Worm (Caenorhabditis elegans) whole organism, L4 larva: ENCODE data around the gene C01G12.16.

ENCODE experiments used
- F49E8.2 ChIP-seq: sonication (generic microtip); optimal IDR thresholded peaks from 2 replicates; lab custom pipeline; 2016; ENCODE audit warnings: missing compliant biosample characterization, mild to moderate bottlenecking, missing genetic modification characterization, borderline replicate concordance
- R02D3.7 ChIP-seq: fragments of 150-350 bp; sonication (generic microtip); optimal IDR thresholded peaks from 3 replicates; lab custom pipeline; 2014; ENCODE audit warnings: missing biosample characterization, missing genetic modification characterization
- T20F7.1 ChIP-seq: fragments of 200-800 bp; sonication (Bioruptor generic); optimal IDR thresholded peaks from 2 replicates; lab custom pipeline; 2018; ENCODE audit warnings: mild to moderate bottlenecking, missing genetic modification characterization, missing compliant biosample characterization
- Y5F2A.4 ChIP-seq: fragments of 200-800 bp; sonication (Bioruptor generic); optimal IDR thresholded peaks from 2 replicates; lab custom pipeline; 2018; ENCODE audit warnings: mild to moderate bottlenecking, missing genetic modification characterization, missing compliant biosample characterization
- ZK546.5 ChIP-seq, 2 experiments: sonication (generic microtip); optimal IDR thresholded peaks; 2 replicates each; lab custom pipeline; 2017; ENCODE audit warnings: missing biosample characterization in 2 of 2, missing genetic modification characterization in 2 of 2
- arid-1 ChIP-seq: fragments of 200-800 bp; sonication (Bioruptor generic); conservative IDR thresholded peaks from 2 replicates; pipeline ENCODE4 v1.3.6; 2022; ENCODE audit warnings: missing genetic modification reagents, missing genetic modification characterization, missing compliant biosample characterization
- attf-4 ChIP-seq: sonication (generic microtip); optimal IDR thresholded peaks from 3 replicates; lab custom pipeline; 2017; ENCODE audit warnings: missing biosample characterization, missing genetic modification characterization
- ceh-28 ChIP-seq: fragments of 150-350 bp; optimal IDR thresholded peaks from 2 replicates; lab custom pipeline; 2014; ENCODE audit warnings: missing biosample characterization, missing genetic modification reagents, missing genetic modification characterization
- cey-2 ChIP-seq: sonication (generic microtip); optimal IDR thresholded peaks from 3 replicates; lab custom pipeline; 2017; ENCODE audit warnings: missing genetic modification characterization, mild to moderate bottlenecking, missing compliant biosample characterization, antibody characterized with exemption, borderline replicate concordance; ENCODE audit not compliant: insufficient read depth
- daf-12 ChIP-seq: fragments of 150-350 bp; optimal IDR thresholded peaks from 2 replicates; lab custom pipeline; 2014; ENCODE audit warnings: missing biosample characterization, missing genetic modification reagents, missing genetic modification characterization
- fos-1 ChIP-seq: fragments of 150-350 bp; optimal IDR thresholded peaks from 2 replicates; lab custom pipeline; 2014; ENCODE audit warnings: missing biosample characterization, missing genetic modification characterization
- hmg-1.1 ChIP-seq: fragments of 200-800 bp; sonication (Bioruptor generic); IDR thresholded peaks from 2 replicates; pipeline ENCODE4 v1.3.6; 2022; ENCODE audit warnings: missing genetic modification reagents, missing genetic modification characterization, missing compliant biosample characterization
- lim-7 ChIP-seq: fragments of 200-800 bp; sonication (Bioruptor generic); IDR thresholded peaks from 2 replicates; pipeline ENCODE4 v1.3.6; 2022; ENCODE audit warnings: missing genetic modification characterization, missing compliant biosample characterization
- lin-13 ChIP-seq: fragments of 150-350 bp; optimal IDR thresholded peaks from 2 replicates; lab custom pipeline; 2014; ENCODE audit warnings: missing biosample characterization, missing genetic modification reagents, missing genetic modification characterization
- lin-38 ChIP-seq: fragments of 200-800 bp; sonication (Bioruptor generic); IDR thresholded peaks from 2 replicates; pipeline ENCODE4 v1.3.6; 2022; ENCODE audit warnings: missing genetic modification reagents, missing genetic modification characterization, missing compliant biosample characterization
- mdl-1 ChIP-seq, 2 experiments: fragments of 150-350 bp in 1 of 2; sonication (generic microtip) in 1 of 2; optimal IDR thresholded peaks; 2 replicates each; lab custom pipeline; 2014 to 2017; ENCODE audit warnings: missing biosample characterization in 2 of 2, missing genetic modification characterization in 2 of 2
- mdt-29 ChIP-seq: fragments of 200-800 bp; sonication (Bioruptor generic); IDR thresholded peaks from 2 replicates; pipeline ENCODE4 v1.3.6; 2022; ENCODE audit warnings: missing genetic modification reagents, missing genetic modification characterization, missing compliant biosample characterization
- mes-2 ChIP-seq: sonication (generic microtip); optimal IDR thresholded peaks from 2 replicates; lab custom pipeline; 2016; ENCODE audit warnings: missing genotype, mild to moderate bottlenecking, missing genetic modification characterization, missing compliant biosample characterization; ENCODE audit not compliant: poor library complexity, severe bottlenecking
- mxl-3 ChIP-seq: fragments of 200-800 bp; sonication (Bioruptor generic); optimal IDR thresholded peaks from 2 replicates; lab custom pipeline; 2018; ENCODE audit warnings: mild to moderate bottlenecking, missing genetic modification characterization, missing compliant biosample characterization
- nhr-10 ChIP-seq: fragments of 150-350 bp; optimal IDR thresholded peaks from 2 replicates; lab custom pipeline; 2014; ENCODE audit warnings: missing biosample characterization, missing genetic modification characterization
- nhr-111 ChIP-seq: fragments of 200-800 bp; sonication (Bioruptor generic); optimal IDR thresholded peaks from 2 replicates; lab custom pipeline; 2018; ENCODE audit warnings: mild to moderate bottlenecking, missing genetic modification characterization, missing compliant biosample characterization
- pha-4 ChIP-seq, 2 experiments: fragments of 150-350 bp in 1 of 2; fragments of 200-800 bp in 1 of 2; sonication (Bioruptor generic) in 1 of 2; IDR thresholded peaks in 1 of 2; optimal IDR thresholded peaks in 1 of 2; 2 replicates each; pipeline versions ENCODE4 v1.3.6 to Lab custom; 2014 to 2022; ENCODE audit warnings: missing genetic modification characterization in 2 of 2, missing genetic modification reagents in 2 of 2, missing biosample characterization in 1 of 2, missing compliant biosample characterization in 1 of 2
- php-3 ChIP-seq: fragments of 200-800 bp; sonication (Bioruptor generic); IDR thresholded peaks from 2 replicates; pipeline ENCODE4 v1.3.6; 2022; ENCODE audit warnings: missing genetic modification reagents, missing genetic modification characterization, missing compliant biosample characterization
- pqm-1 ChIP-seq: sonication (generic microtip); optimal IDR thresholded peaks from 2 replicates; lab custom pipeline; 2017; ENCODE audit warnings: missing biosample characterization, missing genetic modification characterization
- rbr-2 ChIP-seq: sonication (generic microtip); optimal IDR thresholded peaks from 2 replicates; lab custom pipeline; 2016; ENCODE audit warnings: missing genotype, missing genetic modification characterization, missing compliant biosample characterization
- saeg-2 ChIP-seq: fragments of 200-800 bp; sonication (Bioruptor generic); IDR thresholded peaks from 2 replicates; pipeline ENCODE4 v1.3.6; 2022; ENCODE audit warnings: missing genetic modification reagents, missing genetic modification characterization, missing compliant biosample characterization
- sdz-12 ChIP-seq: fragments of 200-800 bp; sonication (Bioruptor generic); optimal IDR thresholded peaks from 2 replicates; lab custom pipeline; 2018; ENCODE audit warnings: mild to moderate bottlenecking, missing genetic modification characterization, missing compliant biosample characterization
- skn-1 ChIP-seq: fragments of 150-350 bp; optimal IDR thresholded peaks from 2 replicates; lab custom pipeline; 2014; ENCODE audit warnings: missing biosample characterization, missing genetic modification characterization
- tag-97 ChIP-seq: fragments of 200-800 bp; sonication (Bioruptor generic); IDR thresholded peaks from 2 replicates; pipeline ENCODE4 v1.3.6; 2022; ENCODE audit warnings: missing genetic modification characterization, missing compliant biosample characterization
- unc-130 ChIP-seq: sonication (generic microtip); optimal IDR thresholded peaks from 2 replicates; lab custom pipeline; 2016; ENCODE audit warnings: missing genetic modification reagents, missing genetic modification characterization, missing compliant biosample characterization
- unc-62 ChIP-seq, 3 experiments: fragments of 150-350 bp in 1 of 3; sonication (generic microtip); optimal IDR thresholded peaks in 2 of 3; peaks in 1 of 3; 1 replicate in 1 of 3; 2 replicates in 2 of 3; lab custom pipeline; 2014 to 2017; ENCODE audit warnings: missing biosample characterization in 3 of 3, missing genetic modification characterization in 3 of 3, missing genetic modification reagents in 3 of 3, missing genotype in 1 of 3
- zag-1 ChIP-seq: fragments of 150-350 bp; optimal IDR thresholded peaks from 2 replicates; lab custom pipeline; 2014; ENCODE audit warnings: missing biosample characterization, missing genetic modification characterization
- zfp-2 ChIP-seq: sonication (generic microtip); optimal IDR thresholded peaks from 2 replicates; lab custom pipeline; 2016; ENCODE audit warnings: mild to moderate bottlenecking, missing genetic modification characterization, missing compliant biosample characterization
- zfp-3 ChIP-seq: fragments of 200-800 bp; sonication (Bioruptor generic); conservative IDR thresholded peaks from 2 replicates; pipeline ENCODE4 v1.3.6; 2022; ENCODE audit warnings: missing genetic modification reagents, missing genetic modification characterization, missing compliant biosample characterization
- zip-11 ChIP-seq: fragments of 200-800 bp; sonication (Bioruptor generic); IDR thresholded peaks from 2 replicates; pipeline ENCODE4 v1.3.6; 2022; ENCODE audit warnings: missing genetic modification characterization, missing compliant biosample characterization
- ztf-7 ChIP-seq: fragments of 150-350 bp; optimal IDR thresholded peaks from 2 replicates; lab custom pipeline; 2014; ENCODE audit warnings: missing biosample characterization, missing genetic modification characterization

C01G12.16 gene

ce11 chrIII:4176109-4176596 lies 15.1 kb downstream of the C01G12.16 start, which contains the start of the genes hrde-1 and C16C10.13:
Gene hrde-1 (minus strand): TSS chrIII:4176159.
Gene C16C10.13 (plus strand): TSS chrIII:4176440.
- TF ChIP-seq cey-2 (no peak), unc-130 (GFP tag; lab: Kevin White, UChicago) (peak; percentile 90), lin-38 (GFP tag; lab: Robert Waterston, UW) (peak; percentile 96), F49E8.2 (tag; lab: Kevin White, UChicago) (peak; percentile 77), hmg-1.1 (GFP tag; lab: Robert Waterston, UW) (no peak), pqm-1 (no peak), ZK546.5 (tag; optimal IDR thresholded peaks at IDR 0.05; lab: Kevin White, UChicago) (no peak), R02D3.7 (tag; lab: Kevin White, UChicago) (no peak), arid-1 (no peak)

- no peak for TF ChIP-seq lim-7
- TF ChIP-seq tag-97: no peak
- no peak for TF ChIP-seq unc-62 (GFP tag; optimal IDR thresholded peaks at IDR 0.05 in 1 of 2; lab: Kevin White, UChicago)
- no peak for TF ChIP-seq unc-62 (tag; optimal IDR thresholded peaks at IDR 0.05; lab: Kevin White, UChicago)
- no peak for TF ChIP-seq zip-11
- no peak for TF ChIP-seq mdt-29 (GFP tag; lab: Robert Waterston, UW)
- no peak for TF ChIP-seq T20F7.1 (GFP tag; lab: Kevin White, UChicago)
- TF ChIP-seq pha-4 (GFP tag; IDR thresholded peaks at IDR 0.05; lab: Robert Waterston, UW): no peak
- no peak for TF ChIP-seq pha-4 (tag; optimal IDR thresholded peaks at IDR 0.05; lab: Kevin White, UChicago)
- no peak for TF ChIP-seq skn-1
- no peak for TF ChIP-seq zag-1 (tag; lab: Kevin White, UChicago)
- TF ChIP-seq lin-13 (GFP tag; lab: Kevin White, UChicago): no peak
- no peak for TF ChIP-seq php-3 (GFP tag; lab: Robert Waterston, UW)
- no peak for TF ChIP-seq ztf-7 (tag; lab: Kevin White, UChicago)
- TF ChIP-seq rbr-2 (tag; lab: Kevin White, UChicago): no peak
- TF ChIP-seq zfp-3: no peak
- TF ChIP-seq Y5F2A.4: no peak
- no peak for TF ChIP-seq fos-1
- TF ChIP-seq mes-2: no peak
- TF ChIP-seq, all 104 proteins: peak for 0
Measured at ce11 chrIII:4178564-4178963, 17.5 kb downstream of the C01G12.16 start, which contains the start of gene C16C10.2. Gene C16C10.2 (minus strand): TSS chrIII:4178664.

- TF ChIP-seq saeg-2 (GFP tag; lab: Robert Waterston, UW): no peak
- TF ChIP-seq daf-12: no peak
- no peak for TF ChIP-seq ZK546.5 (tag; optimal IDR thresholded peaks at IDR 0.05; lab: Kevin White, UChicago)
- TF ChIP-seq pha-4 (GFP tag; IDR thresholded peaks at IDR 0.05; lab: Robert Waterston, UW): no peak
- TF ChIP-seq pha-4 (tag; optimal IDR thresholded peaks at IDR 0.05; lab: Kevin White, UChicago): no peak
- no peak for TF ChIP-seq cey-2
- no peak for TF ChIP-seq nhr-111 (GFP tag; lab: Kevin White, UChicago)
- no peak for TF ChIP-seq sdz-12 (GFP tag; lab: Kevin White, UChicago)
- no peak for TF ChIP-seq attf-4
- TF ChIP-seq lim-7: no peak
- TF ChIP-seq zfp-2 (tag; lab: Kevin White, UChicago): no peak
- no peak for TF ChIP-seq ztf-7 (tag; lab: Kevin White, UChicago)
- TF ChIP-seq mxl-3 (GFP tag; lab: Kevin White, UChicago): no peak
Measured at ce11 chrIII:4181338-4181737, 20.3 kb downstream of the C01G12.16 start, which contains the start of gene C16C10.1. Gene C16C10.1 (minus strand): TSS chrIII:4181438.

ce11 chrIII:4186751-4187309 lies 25.8 kb downstream of the C01G12.16 start, which contains the start of gene lars-1:
Gene lars-1 (minus strand): TSS chrIII:4186801.
- TF ChIP-seq ceh-28 (tag; lab: Kevin White, UChicago): peak; percentile 60
- TF ChIP-seq nhr-10 (tag; lab: Kevin White, UChicago): no peak
- no peak for TF ChIP-seq mdl-1 (tag; optimal IDR thresholded peaks at IDR 0.05; lab: Kevin White, UChicago)
- TF ChIP-seq unc-130 (GFP tag; lab: Kevin White, UChicago): no peak
- TF ChIP-seq mes-2: peak; percentile 68
- TF ChIP-seq fos-1: no peak
